Fruit fly (Drosophila melanogaster): Measurements from ENCODE around the gene Sarm.

DNA sequence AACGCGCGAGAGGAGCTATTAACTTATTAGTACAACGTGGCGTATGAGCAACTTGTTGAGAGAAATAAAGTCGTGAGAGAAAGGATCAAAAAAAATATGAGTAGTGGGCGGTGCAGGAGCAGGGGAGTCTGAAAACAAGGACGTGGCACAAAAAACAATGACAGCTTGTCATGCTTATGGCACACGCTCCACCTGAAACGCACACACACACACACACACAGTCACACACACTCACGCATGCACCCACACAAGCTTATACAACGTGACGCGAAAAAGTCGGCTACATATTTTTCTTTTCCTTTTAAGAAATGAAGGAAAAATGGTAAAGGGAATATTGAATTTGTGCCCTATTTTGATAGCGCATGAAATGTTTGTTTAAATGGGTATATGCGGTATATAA lies 32.2 kb upstream of the Sarm start:
- TF ChIP-seq Sin3A (optimal IDR thresholded peaks at IDR 0.05) (no peak), h (optimal IDR thresholded peaks at IDR 0.05) (no peak)
